Worm (Caenorhabditis elegans): ENCODE data around the gene str-181.

Gene str-181

ce11 chrV:12728062-12728665 is 9.6 kb upstream of the str-181 start, which contains the start of the genes rpl-28 and mrpl-49:
Gene rpl-28, minus strand, starts transcription at chrV:12728112.
Gene mrpl-49, plus strand, starts transcription at chrV:12728631.
- TF ChIP-seq ceh-34 (tag; optimal IDR thresholded peaks at IDR 0.05) (peak; percentile 16), ceh-19 (GFP tag; optimal IDR thresholded peaks at IDR 0.05) (no peak), ceh-18 (tag; optimal IDR thresholded peaks at IDR 0.05) (peak; percentile 17), ceh-2 (tag; optimal IDR thresholded peaks at IDR 0.05) (no peak), nfya-1 (tag; optimal IDR thresholded peaks at IDR 0.05) (peak; percentile 76), ceh-31 (tag; optimal IDR thresholded peaks at IDR 0.05) (peak; percentile 58), unc-42 (tag; optimal IDR thresholded peaks at IDR 0.05) (peak; percentile 84), ama-1 (optimal IDR thresholded peaks at IDR 0.05) (no peak), T23F11.4 (GFP tag; optimal IDR thresholded peaks at IDR 0.05) (no peak), unc-86 (tag; optimal IDR thresholded peaks at IDR 0.05) (peak; percentile 4), tbx-2 (tag; optimal IDR thresholded peaks at IDR 0.05) (peak; percentile 16), elt-2 (tag; optimal IDR thresholded peaks at IDR 0.05) (peak; percentile 36), dve-1 (tag; optimal IDR thresholded peaks at IDR 0.05) (peak; percentile 63), ttx-3 (tag; optimal IDR thresholded peaks at IDR 0.05) (peak; percentile 5), ceh-14 (tag; optimal IDR thresholded peaks at IDR 0.05) (peak; percentile 3)

ce11 chrV:12727104-12727637 is 8.6 kb upstream of the str-181 start, which contains the start of gene R11D1.13:
Gene R11D1.13, plus strand, starts transcription at chrV:12727154.
- TF ChIP-seq sdc-2 (tag; optimal IDR thresholded peaks at IDR 0.05) (no peak), ttx-3 (tag; optimal IDR thresholded peaks at IDR 0.05) (no peak), ref-2 (tag; optimal IDR thresholded peaks at IDR 0.05) (no peak), dmd-4 (tag; optimal IDR thresholded peaks at IDR 0.05; ENCODE audit: borderline replicate concordance) (no peak), ceh-9 (tag; optimal IDR thresholded peaks at IDR 0.05) (no peak), ceh-2 (tag; optimal IDR thresholded peaks at IDR 0.05) (no peak), madf-2 (tag; optimal IDR thresholded peaks at IDR 0.05) (no peak), ceh-19 (GFP tag; optimal IDR thresholded peaks at IDR 0.05) (no peak), sox-2 (GFP tag; IDR thresholded peaks at IDR 0.05) (no peak), unc-55 (GFP tag; optimal IDR thresholded peaks at IDR 0.05) (no peak), hlh-8 (tag; optimal IDR thresholded peaks at IDR 0.05) (no peak), unc-3 (GFP tag; conservative IDR thresholded peaks at IDR 0.05) (no peak), unc-3 (tag; optimal IDR thresholded peaks at IDR 0.05) (no peak), hlh-15 (tag; optimal IDR thresholded peaks at IDR 0.05) (no peak), T23F11.4 (GFP tag; optimal IDR thresholded peaks at IDR 0.05) (no peak), pag-3 (tag; optimal IDR thresholded peaks at IDR 0.05; ENCODE audit: borderline replicate concordance) (no peak), npax-4 (tag; optimal IDR thresholded peaks at IDR 0.05) (no peak), zip-5 (tag; optimal IDR thresholded peaks at IDR 0.05) (no peak)

ce11 chrV:12725893-12726292 is 7.4 kb upstream of the str-181 start, which contains the start of gene R11D1.12:
Gene R11D1.12, minus strand, starts transcription at chrV:12725993.
- no peak for TF ChIP-seq madf-2 (tag; optimal IDR thresholded peaks at IDR 0.05)
- no peak for TF ChIP-seq sox-2 (GFP tag; IDR thresholded peaks at IDR 0.05)
- no peak for TF ChIP-seq ets-4 (tag; optimal IDR thresholded peaks at IDR 0.05)
- no peak for TF ChIP-seq ceh-30 (tag; optimal IDR thresholded peaks at IDR 0.05)
- no peak for TF ChIP-seq pha-4 (tag; optimal IDR thresholded peaks at IDR 0.05)
- TF ChIP-seq ceh-24 (tag; optimal IDR thresholded peaks at IDR 0.05) = no peak
- TF ChIP-seq nhr-11 (tag; optimal IDR thresholded peaks at IDR 0.05) = no peak
- no peak for TF ChIP-seq ceh-14 (tag; optimal IDR thresholded peaks at IDR 0.05)
- no peak for TF ChIP-seq ceh-6 (GFP tag; optimal IDR thresholded peaks at IDR 0.05)
- TF ChIP-seq zip-5 (tag; optimal IDR thresholded peaks at IDR 0.05) = no peak
- no peak for TF ChIP-seq odd-2 (tag; optimal IDR thresholded peaks at IDR 0.05)
- no peak for TF ChIP-seq lin-11 (tag; optimal IDR thresholded peaks at IDR 0.05)
- no peak for TF ChIP-seq dve-1 (tag; optimal IDR thresholded peaks at IDR 0.05)
- TF ChIP-seq nhr-232 (tag; optimal IDR thresholded peaks at IDR 0.05) = no peak
- no peak for TF ChIP-seq K09A11.1 (tag; optimal IDR thresholded peaks at IDR 0.05; ENCODE audit: insufficient read depth)
- no peak for TF ChIP-seq elt-4 (tag; optimal IDR thresholded peaks at IDR 0.05)
